Fruit fly (Drosophila melanogaster): ENCODE data around the gene CG13937.

The CG13937 gene

DNA sequence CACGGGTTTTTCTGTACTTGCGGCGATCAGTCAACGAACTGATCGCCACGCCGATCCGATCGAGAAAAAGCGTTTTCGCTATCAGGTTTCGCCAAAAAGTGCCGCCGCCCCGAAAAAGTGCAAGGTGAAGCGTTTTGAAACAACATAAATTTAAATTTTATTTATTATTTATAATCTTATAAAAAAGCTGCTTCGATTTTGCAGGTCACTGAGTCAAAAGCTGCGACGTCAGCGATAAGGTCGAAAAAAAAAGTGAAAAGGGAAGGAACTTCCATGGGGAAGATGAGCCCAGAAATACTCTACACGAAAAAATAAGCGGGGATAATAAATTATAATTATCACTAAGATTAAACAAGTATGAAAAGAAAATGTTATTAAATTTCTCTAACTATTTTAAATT, 14.9 kb upstream of the CG13937 start:
- no peak for TF ChIP-seq CG2120 (GFP tag; optimal IDR thresholded peaks at IDR 0.05)
- peak; percentile 0 for TF ChIP-seq Ets65A (GFP tag)

DNA sequence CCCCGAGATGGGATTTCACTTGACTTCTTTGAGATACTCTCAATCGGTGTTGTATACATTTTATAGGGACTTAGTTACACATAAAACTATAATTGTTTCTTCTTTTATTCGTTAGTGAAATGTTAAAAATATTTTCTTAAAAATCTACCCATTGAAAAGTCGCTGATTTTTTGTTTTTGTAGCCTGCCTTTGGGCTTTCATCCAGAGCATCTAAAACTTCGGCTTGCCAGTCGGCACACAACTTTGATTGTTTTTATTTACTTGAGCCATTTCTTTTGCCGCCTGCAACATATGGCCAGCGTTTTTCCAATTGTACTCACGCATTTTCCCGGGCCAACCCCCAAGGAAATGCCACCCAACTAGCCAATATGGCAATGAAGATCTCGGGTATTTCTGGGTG, 9.1 kb upstream of the CG13937 start:
- no peak for TF ChIP-seq dmrt99B (tag; optimal IDR thresholded peaks at IDR 0.05)
- TF ChIP-seq nom (GFP tag; optimal IDR thresholded peaks at IDR 0.05), result peak; percentile 16
- 0 out of 3 replicates have a peak, but pooled peaks have one; percentile 17 for TF ChIP-seq CG7357 (GFP tag; IDR thresholded peaks at IDR 0.05)
- 0 out of 2 replicates have a peak, but pooled peaks have one; percentile 17 for TF ChIP-seq slbo (GFP tag; IDR thresholded peaks at IDR 0.05)
- TF ChIP-seq wdn (GFP tag; IDR thresholded peaks at IDR 0.05), result 0 out of 2 replicates have a peak, but pooled peaks have one; percentile 7
- peak; percentile 92 for TF ChIP-seq CG6654 (GFP tag; optimal IDR thresholded peaks at IDR 0.05)
- peak; percentile 16 for TF ChIP-seq cad (GFP tag; optimal IDR thresholded peaks at IDR 0.05)
- no peak for TF ChIP-seq MESR4 (GFP tag; optimal IDR thresholded peaks at IDR 0.05)
- no peak for TF ChIP-seq ci (GFP tag; IDR thresholded peaks at IDR 0.05)
- no peak for TF ChIP-seq ken (GFP tag; IDR thresholded peaks at IDR 0.05)
- peak; percentile 43 for TF ChIP-seq gem (tag; optimal IDR thresholded peaks at IDR 0.05)
- peak; percentile 22 for TF ChIP-seq Hmr (GFP tag; optimal IDR thresholded peaks at IDR 0.05)
- TF ChIP-seq CG13624 (GFP tag; optimal IDR thresholded peaks at IDR 0.05), result no peak
- TF ChIP-seq Antp (GFP tag; optimal IDR thresholded peaks at IDR 0.05), result no peak
- TF ChIP-seq Nf-YB (GFP tag; optimal IDR thresholded peaks at IDR 0.05), result peak; percentile 3
- no peak for TF ChIP-seq Chrac-16 (GFP tag; optimal IDR thresholded peaks at IDR 0.05)
- peak; percentile 53; the same call in 2 of the 3 replicates for TF ChIP-seq dysf (GFP tag; IDR thresholded peaks at IDR 0.05)
- peak; percentile 38 for TF ChIP-seq sens (GFP tag)
- peak; percentile 47; the same call in 2 of the 3 replicates for TF ChIP-seq row (GFP tag; IDR thresholded peaks at IDR 0.05)
- TF ChIP-seq CG8290 (GFP tag; optimal IDR thresholded peaks at IDR 0.05), result no peak
- no peak for TF ChIP-seq CG8290 (tag; optimal IDR thresholded peaks at IDR 0.05)
- peak; percentile 55 for TF ChIP-seq CG17359 (tag; optimal IDR thresholded peaks at IDR 0.05)
- TF ChIP-seq yki (optimal IDR thresholded peaks at IDR 0.05), result no peak
- TF ChIP-seq bbx (GFP tag; IDR thresholded peaks at IDR 0.05; ENCODE audit: partially characterized antibody), result no peak
- no peak for TF ChIP-seq CG2199 (GFP tag; IDR thresholded peaks at IDR 0.05)
- no peak for TF ChIP-seq sima (GFP tag; optimal IDR thresholded peaks at IDR 0.05)
- TF ChIP-seq Fer3 (tag; optimal IDR thresholded peaks at IDR 0.05), result peak; percentile 15
- TF ChIP-seq CG13424 (tag; optimal IDR thresholded peaks at IDR 0.05), result peak; percentile 3

DNA sequence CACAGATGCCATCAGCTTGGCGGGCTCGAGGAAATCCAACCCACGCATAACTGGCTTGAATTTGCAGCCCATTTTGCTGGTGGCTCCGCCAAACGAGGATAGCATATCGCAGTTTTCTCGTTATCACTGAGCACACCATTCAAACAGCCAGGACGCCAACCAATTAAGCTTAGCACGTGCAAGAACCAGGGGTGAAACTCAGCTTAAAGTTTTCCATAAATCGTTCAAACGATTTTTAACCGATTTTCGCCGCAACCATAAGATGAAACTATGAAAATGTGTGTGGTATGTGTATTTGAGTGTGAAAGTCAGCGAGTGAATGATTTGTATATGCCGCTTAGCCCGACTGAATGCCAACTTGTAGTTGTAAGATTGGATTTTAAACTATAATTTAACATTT, 8.1 kb upstream of the CG13937 start:
- TF ChIP-seq peb (GFP tag; IDR thresholded peaks at IDR 0.05) (no peak), CG16813 (GFP tag; IDR thresholded peaks at IDR 0.05; ENCODE audit: partially characterized antibody) (0 out of 3 replicates have a peak, but pooled peaks have one; percentile 39), stwl (tag; optimal IDR thresholded peaks at IDR 0.05) (peak; percentile 55), Ssrp (tag; optimal IDR thresholded peaks at IDR 0.05) (no peak), CG30431 (GFP tag; optimal IDR thresholded peaks at IDR 0.05) (no peak), vvl (GFP tag; IDR thresholded peaks at IDR 0.05) (peak; percentile 43; the same call in 1 of the 2 replicates), Xrp1 (GFP tag; IDR thresholded peaks at IDR 0.05) (no peak), CG2678 (tag; optimal IDR thresholded peaks at IDR 0.05) (no peak), PHDP (tag; optimal IDR thresholded peaks at IDR 0.05) (no peak), Nf-YA (GFP tag; IDR thresholded peaks at IDR 0.05) (peak; percentile 37; the same call in 1 of the 2 replicates), CG42726 (GFP tag; IDR thresholded peaks at IDR 0.05; ENCODE audit: partially characterized antibody) (0 out of 2 replicates have a peak, but pooled peaks have one; percentile 30), CG9876 (GFP tag; optimal IDR thresholded peaks at IDR 0.05) (no peak), Oli (tag; optimal IDR thresholded peaks at IDR 0.05) (no peak), CG16779 (GFP tag; IDR thresholded peaks at IDR 0.05) (no peak), CG6791 (GFP tag; IDR thresholded peaks at IDR 0.05; ENCODE audit: partially characterized antibody) (no peak), unpg (GFP tag; optimal IDR thresholded peaks at IDR 0.05) (no peak), chinmo (GFP tag; IDR thresholded peaks at IDR 0.05; ENCODE audit: partially characterized antibody) (0 out of 4 replicates have a peak, but pooled peaks have one; percentile 46), Asciz (GFP tag; optimal IDR thresholded peaks at IDR 0.05) (no peak), Lhr (GFP tag; optimal IDR thresholded peaks at IDR 0.05) (peak; percentile 34), Doc3 (GFP tag; IDR thresholded peaks at IDR 0.05; ENCODE audit: partially characterized antibody) (no peak; the same call in 2 of the 3 replicates)

All from whole organism, embryonic.